Worm (Caenorhabditis elegans) whole organism, mixed stage, embryonic: ENCODE results near the gene srw-57.

ENCODE experiments used
- M03D4.4 ChIP-seq: sonication (generic microtip); optimal IDR thresholded peaks from 2 replicates; lab custom pipeline; 2017; ENCODE audit warnings: mild to moderate bottlenecking, missing genetic modification characterization, missing compliant biosample characterization
- bed-3 ChIP-seq: fragments of 200-800 bp; sonication (Bioruptor generic); optimal IDR thresholded peaks from 3 replicates; lab custom pipeline; 2018; ENCODE audit warnings: mild to moderate bottlenecking, missing genetic modification characterization, moderate library complexity, missing compliant biosample characterization
- blmp-1 ChIP-seq: fragments of 150-350 bp; optimal IDR thresholded peaks from 2 replicates; lab custom pipeline; 2014; ENCODE audit warnings: missing biosample characterization, missing genetic modification characterization
- ceh-39 ChIP-seq: fragments of 150-350 bp; optimal IDR thresholded peaks from 2 replicates; lab custom pipeline; 2014; ENCODE audit warnings: missing biosample characterization, missing genetic modification characterization
- ceh-43 ChIP-seq: fragments of 200-800 bp; sonication (Bioruptor generic); optimal IDR thresholded peaks from 2 replicates; lab custom pipeline; 2018; ENCODE audit warnings: mild to moderate bottlenecking, missing genetic modification characterization, moderate library complexity, missing compliant biosample characterization
- ceh-83 ChIP-seq: fragments of 200-800 bp; sonication (Bioruptor generic); optimal IDR thresholded peaks from 2 replicates; lab custom pipeline; 2018; ENCODE audit warnings: mild to moderate bottlenecking, missing genetic modification characterization, missing compliant biosample characterization
- cnd-1 ChIP-seq: fragments of 200-800 bp; sonication (Bioruptor generic); optimal IDR thresholded peaks from 2 replicates; lab custom pipeline; 2018; ENCODE audit warnings: mild to moderate bottlenecking, missing genetic modification characterization, missing compliant biosample characterization
- drap-1 ChIP-seq: fragments of 200-800 bp; sonication (Bioruptor generic); optimal IDR thresholded peaks from 3 replicates; lab custom pipeline; 2018; ENCODE audit warnings: mild to moderate bottlenecking, missing genetic modification characterization, missing compliant biosample characterization
- elt-1 ChIP-seq: sonication (generic microtip); optimal IDR thresholded peaks from 2 replicates; lab custom pipeline; 2017; ENCODE audit warnings: missing genetic modification characterization, mild to moderate bottlenecking, missing compliant biosample characterization, antibody characterized with exemption, moderate library complexity, borderline replicate concordance; ENCODE audit not compliant: insufficient read depth
- elt-3 ChIP-seq: fragments of 150-350 bp; optimal IDR thresholded peaks from 2 replicates; lab custom pipeline; 2014; ENCODE audit warnings: missing biosample characterization, missing genetic modification characterization
- flh-1 ChIP-seq: fragments of 200-800 bp; sonication (Bioruptor generic); optimal IDR thresholded peaks from 2 replicates; lab custom pipeline; 2018; ENCODE audit warnings: mild to moderate bottlenecking, missing genetic modification characterization, moderate library complexity, missing compliant biosample characterization
- ham-2 ChIP-seq: fragments of 200-800 bp; sonication (Bioruptor generic); optimal IDR thresholded peaks from 2 replicates; lab custom pipeline; 2018; ENCODE audit warnings: mild to moderate bottlenecking, missing genetic modification characterization, missing compliant biosample characterization
- hlh-1 ChIP-seq: fragments of 150-350 bp; optimal IDR thresholded peaks from 2 replicates; lab custom pipeline; 2014; ENCODE audit warnings: missing biosample characterization, missing genetic modification reagents, missing genetic modification characterization
- lin-13 ChIP-seq: fragments of 150-350 bp; optimal IDR thresholded peaks from 2 replicates; lab custom pipeline; 2014; ENCODE audit warnings: missing biosample characterization, missing genetic modification characterization
- lin-32 ChIP-seq: fragments of 200-800 bp; sonication (Bioruptor generic); optimal IDR thresholded peaks from 2 replicates; lab custom pipeline; 2018; ENCODE audit warnings: mild to moderate bottlenecking, missing genetic modification characterization, missing compliant biosample characterization
- lsy-2 ChIP-seq: fragments of 150-350 bp; optimal IDR thresholded peaks from 2 replicates; lab custom pipeline; 2014; ENCODE audit warnings: missing biosample characterization, missing genetic modification characterization
- mab-5 ChIP-seq: fragments of 150-350 bp; optimal IDR thresholded peaks from 2 replicates; lab custom pipeline; 2014; ENCODE audit warnings: missing biosample characterization, missing genetic modification characterization
- mep-1 ChIP-seq: fragments of 150-350 bp; optimal IDR thresholded peaks from 2 replicates; lab custom pipeline; 2017; ENCODE audit warnings: missing biosample characterization, missing genetic modification reagents, missing genetic modification characterization, inconsistent platforms
- mls-2 ChIP-seq: sonication (generic microtip); optimal IDR thresholded peaks from 2 replicates; lab custom pipeline; 2016; ENCODE audit warnings: mild to moderate bottlenecking, missing genetic modification characterization, moderate library complexity, missing compliant biosample characterization
- nhr-12 ChIP-seq: fragments of 150-350 bp; optimal IDR thresholded peaks from 2 replicates; lab custom pipeline; 2014; ENCODE audit warnings: missing biosample characterization, missing genetic modification characterization
- nhr-2 ChIP-seq: fragments of 150-350 bp; optimal IDR thresholded peaks from 2 replicates; lab custom pipeline; 2014; ENCODE audit warnings: missing biosample characterization, missing genetic modification characterization
- nhr-28 ChIP-seq: fragments of 150-350 bp; optimal IDR thresholded peaks from 2 replicates; lab custom pipeline; 2014; ENCODE audit warnings: missing biosample characterization, missing genetic modification characterization
- nhr-76 ChIP-seq: sonication (generic microtip); optimal IDR thresholded peaks from 2 replicates; lab custom pipeline; 2017; ENCODE audit warnings: missing biosample characterization, missing genetic modification characterization
- pha-4 ChIP-seq: fragments of 150-350 bp; optimal IDR thresholded peaks from 2 replicates; lab custom pipeline; 2018; ENCODE audit warnings: missing biosample characterization, missing genetic modification reagents, missing genetic modification characterization
- sem-2 ChIP-seq: fragments of 200-800 bp; sonication (Bioruptor generic); optimal IDR thresholded peaks from 2 replicates; lab custom pipeline; 2018; ENCODE audit warnings: mild to moderate bottlenecking, missing genetic modification characterization, missing compliant biosample characterization
- snpc-4 ChIP-seq: fragments of 150-350 bp; optimal IDR thresholded peaks from 2 replicates; lab custom pipeline; 2014; ENCODE audit warnings: missing biosample characterization, missing genetic modification characterization
- sptf-1 ChIP-seq: sonication (generic microtip); optimal IDR thresholded peaks from 2 replicates; lab custom pipeline; 2017; ENCODE audit warnings: mild to moderate bottlenecking, missing genetic modification characterization, moderate library complexity, missing compliant biosample characterization
- tbx-8 ChIP-seq: fragments of 200-800 bp; sonication (Bioruptor generic); optimal IDR thresholded peaks from 2 replicates; lab custom pipeline; 2018; ENCODE audit warnings: mild to moderate bottlenecking, missing genetic modification characterization, moderate library complexity, missing compliant biosample characterization
- unc-120 ChIP-seq: sonication (generic microtip); optimal IDR thresholded peaks from 2 replicates; lab custom pipeline; 2017; ENCODE audit warnings: missing genetic modification characterization, missing compliant biosample characterization; ENCODE audit not compliant: poor library complexity, severe bottlenecking
- unc-39 ChIP-seq: fragments of 150-350 bp; optimal IDR thresholded peaks from 2 replicates; lab custom pipeline; 2014; ENCODE audit warnings: missing biosample characterization, missing genetic modification characterization
- unc-62 ChIP-seq: fragments of 150-350 bp; optimal IDR thresholded peaks from 2 replicates; lab custom pipeline; 2014; ENCODE audit warnings: missing biosample characterization, missing genetic modification reagents, missing genetic modification characterization
- zip-8 ChIP-seq: fragments of 150-350 bp; optimal IDR thresholded peaks from 2 replicates; lab custom pipeline; 2014; ENCODE audit warnings: missing biosample characterization, missing genetic modification characterization

The srw-57 gene

DNA sequence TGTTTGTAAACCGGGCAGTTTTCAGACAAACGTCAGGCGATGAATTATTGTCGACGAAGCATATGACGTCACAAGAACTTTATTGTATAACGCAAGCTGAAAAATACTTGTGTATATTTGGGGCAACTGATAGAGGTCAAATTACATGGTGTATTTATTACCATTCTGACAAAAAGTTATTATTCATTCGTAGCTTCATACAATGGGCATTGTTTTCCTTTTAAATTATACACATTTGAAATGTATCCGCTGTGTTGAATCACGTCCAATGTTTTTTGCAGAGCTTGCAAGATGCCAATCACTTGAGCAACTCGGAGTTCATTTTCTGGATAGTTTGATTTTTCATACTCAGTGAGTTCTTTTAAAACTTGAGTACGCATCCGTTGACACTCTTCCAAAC, 31.9 kb downstream of the srw-57 start, which contains the start of gene F35E8.13:
Gene F35E8.13, plus strand, starts transcription at position 301 of the 400 bp plus-strand sequence.
- TF ChIP-seq lin-32 (GFP tag; lab: Kevin White, UChicago): no peak
- no peak for TF ChIP-seq unc-62 (GFP tag; lab: Kevin White, UChicago)
- no peak for TF ChIP-seq ceh-83 (GFP tag; lab: Kevin White, UChicago)
- no peak for TF ChIP-seq flh-1 (GFP tag; lab: Kevin White, UChicago)
- TF ChIP-seq nhr-76: no peak
- no peak for TF ChIP-seq nhr-12 (tag; lab: Kevin White, UChicago)
- no peak for TF ChIP-seq tbx-8
- no peak for TF ChIP-seq cnd-1
- TF ChIP-seq ham-2: no peak
- no peak for TF ChIP-seq unc-39 (tag; lab: Kevin White, UChicago)
- TF ChIP-seq blmp-1 (tag; lab: Kevin White, UChicago): no peak
- TF ChIP-seq lin-13 (tag; lab: Kevin White, UChicago): no peak
- no peak for TF ChIP-seq mab-5 (tag; lab: Kevin White, UChicago)
- TF ChIP-seq lsy-2: no peak
- TF ChIP-seq mls-2 (tag; lab: Kevin White, UChicago): no peak

DNA sequence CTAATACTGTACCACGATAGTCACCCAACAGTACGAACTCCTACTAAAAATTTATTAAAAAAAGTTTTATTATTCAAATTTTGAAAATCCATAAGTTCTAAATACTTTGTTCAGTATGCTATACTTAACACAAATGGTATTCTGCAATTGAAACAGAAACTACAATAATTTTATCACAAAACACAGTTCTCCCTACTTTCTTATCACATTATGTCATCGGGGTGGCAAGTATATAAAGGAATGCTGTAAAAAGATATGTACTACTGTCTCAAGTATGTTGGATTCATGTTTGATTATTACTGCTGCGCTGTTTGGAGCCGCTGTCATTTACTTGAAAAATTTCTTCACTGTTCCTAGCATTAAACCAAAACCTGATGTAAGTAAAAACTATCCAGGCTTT, 33.7 kb downstream of the srw-57 start, which contains the start of gene cdr-1:
Gene cdr-1, plus strand, starts transcription at position 208 of the 400 bp plus-strand sequence.
- TF ChIP-seq hlh-1 (tag; lab: Kevin White, UChicago): no peak
- no peak for TF ChIP-seq unc-120 (tag; lab: Kevin White, UChicago)
- TF ChIP-seq elt-1: no peak
- no peak for TF ChIP-seq flh-1 (GFP tag; lab: Kevin White, UChicago)
- TF ChIP-seq lin-32 (GFP tag; lab: Kevin White, UChicago): no peak
- TF ChIP-seq unc-62 (GFP tag; lab: Kevin White, UChicago): no peak
- no peak for TF ChIP-seq mep-1 (tag; lab: Kevin White, UChicago)
- no peak for TF ChIP-seq ceh-43 (GFP tag; lab: Kevin White, UChicago)

DNA sequence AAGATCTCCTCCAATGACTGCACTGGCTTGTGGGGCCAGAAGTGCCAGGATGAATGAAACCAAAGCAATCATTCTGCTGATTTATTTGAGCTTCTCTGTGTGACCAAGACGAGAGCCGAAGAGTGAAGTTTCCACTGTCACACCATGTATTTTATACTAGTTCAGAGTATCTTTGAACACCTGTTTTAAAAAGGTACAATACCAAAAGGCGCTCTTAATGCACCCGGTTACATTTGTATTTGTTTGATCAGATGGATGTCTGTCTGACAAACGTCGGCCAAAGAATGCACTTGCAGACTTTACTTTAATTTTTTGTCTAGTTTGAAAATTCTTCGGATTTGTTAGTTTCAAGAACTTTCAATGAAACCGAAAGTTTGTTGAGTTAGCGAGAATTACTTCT, 34.6 kb downstream of the srw-57 start, which contains the start of gene F35E8.10:
Gene F35E8.10, minus strand, starts transcription at position 101 of the 400 bp plus-strand sequence.
- TF ChIP-seq M03D4.4 (tag; lab: Kevin White, UChicago) (no peak), mls-2 (tag; lab: Kevin White, UChicago) (no peak), zip-8 (tag; lab: Kevin White, UChicago) (no peak), flh-1 (GFP tag; lab: Kevin White, UChicago) (no peak), sptf-1 (tag; lab: Kevin White, UChicago) (no peak), sem-2 (no peak), lin-13 (tag; lab: Kevin White, UChicago) (no peak), cnd-1 (no peak), blmp-1 (tag; lab: Kevin White, UChicago) (no peak)

DNA sequence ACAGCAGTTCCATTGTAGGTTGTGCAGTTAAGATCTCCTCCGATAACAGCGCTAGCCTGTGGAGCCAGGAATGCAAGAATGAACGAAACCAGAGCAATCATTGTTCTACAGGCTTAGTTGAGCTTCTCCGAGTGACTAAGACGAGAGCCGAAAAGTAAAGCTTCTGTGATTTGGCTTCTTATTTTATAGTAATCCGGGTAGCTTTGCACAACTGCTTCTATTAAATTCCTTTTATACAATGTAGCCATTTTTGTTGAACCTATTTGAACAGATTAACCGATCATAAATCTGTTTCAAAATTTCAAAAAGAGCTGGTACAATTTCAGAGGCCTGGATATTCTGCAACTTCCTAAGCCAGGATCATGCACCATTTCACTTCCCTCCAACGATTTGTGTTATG, 37.4 kb downstream of the srw-57 start, which contains the start of gene F35E8.9:
Gene F35E8.9, minus strand, starts transcription at position 101 of the 400 bp plus-strand sequence.
- TF ChIP-seq flh-1 (GFP tag; lab: Kevin White, UChicago) (no peak), lin-32 (GFP tag; lab: Kevin White, UChicago) (no peak), drap-1 (no peak), nhr-28 (no peak), bed-3 (GFP tag; lab: Kevin White, UChicago) (no peak)

DNA sequence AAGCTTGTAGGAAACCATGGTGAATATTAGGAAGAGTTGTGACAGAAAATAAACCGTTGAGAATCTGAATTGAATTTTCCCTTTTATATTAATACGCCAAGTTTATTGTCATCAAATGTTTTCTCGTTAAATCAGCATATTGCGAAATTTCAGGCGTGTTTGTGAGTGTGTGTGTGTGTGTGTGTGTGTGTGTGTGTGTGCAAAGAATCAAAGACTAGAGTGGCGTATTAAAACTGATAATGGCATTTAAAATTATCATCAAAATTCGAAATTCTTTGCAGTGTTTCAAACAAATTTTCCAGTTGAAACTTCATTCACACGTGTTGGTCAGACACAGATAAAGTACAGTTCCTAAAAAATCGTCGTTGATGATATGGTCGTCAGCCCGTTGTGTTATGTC, 38.9 kb downstream of the srw-57 start, which contains the start of gene gst-38:
Gene gst-38, minus strand, starts transcription at position 152 of the 400 bp plus-strand sequence.
- TF ChIP-seq drap-1 (no peak), elt-3 (tag; lab: Kevin White, UChicago) (no peak), snpc-4 (tag; lab: Kevin White, UChicago) (no peak), ceh-39 (tag; lab: Kevin White, UChicago) (no peak), pha-4 (tag; lab: Kevin White, UChicago) (no peak), nhr-2 (tag; lab: Kevin White, UChicago) (no peak)
